Worm (Caenorhabditis elegans): ENCODE data around the gene D1054.9.

- TF ChIP-seq Y48G9A.11 (GFP tag; IDR thresholded peaks at IDR 0.05) (no peak), zag-1 (tag; optimal IDR thresholded peaks at IDR 0.05) (no peak), nhr-77 (tag; optimal IDR thresholded peaks at IDR 0.05) (no peak), daf-19 (GFP tag; conservative IDR thresholded peaks at IDR 0.05) (no peak), nhr-25 (tag; optimal IDR thresholded peaks at IDR 0.05; ENCODE audit: borderline replicate concordance, insufficient read depth) (no peak)
Observed at ce11 chrV:10736756-10737155, 54.1 kb downstream of the D1054.9 start, which contains the start of the genes mre-11 and wdr-5.3.
